Worm (Caenorhabditis elegans) whole organism, L3 larva: Measurements from ENCODE around the gene ZK1307.2.

ENCODE experiments used
- daf-12 ChIP-seq: fragments of 150-350 bp; optimal IDR thresholded peaks from 2 replicates; lab custom pipeline; 2014; ENCODE audit warnings: missing biosample characterization, missing genetic modification reagents, missing genetic modification characterization
- lin-39 ChIP-seq: fragments of 150-350 bp; optimal IDR thresholded peaks from 2 replicates; lab custom pipeline; 2018; ENCODE audit warnings: missing biosample characterization, missing genetic modification reagents, missing genetic modification characterization
- nhr-25 ChIP-seq: sonication (generic microtip); optimal IDR thresholded peaks from 2 replicates; lab custom pipeline; 2017; ENCODE audit warnings: missing biosample characterization, missing genetic modification characterization
- pha-4 ChIP-seq: fragments of 150-350 bp; optimal IDR thresholded peaks from 2 replicates; lab custom pipeline; 2014; ENCODE audit warnings: missing biosample characterization, missing genetic modification reagents, missing genetic modification characterization
- zag-1 ChIP-seq: fragments of 150-350 bp; optimal IDR thresholded peaks from 2 replicates; lab custom pipeline; 2014; ENCODE audit warnings: missing biosample characterization, missing genetic modification characterization
- ztf-4 ChIP-seq: fragments of 150-350 bp; optimal IDR thresholded peaks from 2 replicates; lab custom pipeline; 2014; ENCODE audit warnings: missing biosample characterization, missing genetic modification characterization

ce11 chrII:9700363-9700762 lies 46.6 kb upstream of the ZK1307.2 start, which contains the start of the genes Y53C12A.8 and Y53C12A.7:
- TF ChIP-seq daf-12, result no peak
- no peak for TF ChIP-seq ztf-4
- no peak for TF ChIP-seq lin-39 (tag; lab: Kevin White, UChicago)
- TF ChIP-seq pha-4 (tag; lab: Kevin White, UChicago), result no peak
- no peak for TF ChIP-seq nhr-25 (tag; lab: Kevin White, UChicago)
- TF ChIP-seq zag-1 (tag; lab: Kevin White, UChicago), result no peak
